Worm (Caenorhabditis elegans) whole organism, young adult: ENCODE measurements around the gene rpa-1.

Experiments used
- B0261.1 ChIP-seq: sonication (generic microtip); optimal IDR thresholded peaks from 2 replicates; lab custom pipeline; 2016; ENCODE audit warnings: mild to moderate bottlenecking, missing genetic modification characterization, moderate library complexity, missing compliant biosample characterization
- F33H1.4 ChIP-seq: fragments of 200-800 bp; sonication (Bioruptor generic); IDR thresholded peaks from 2 replicates; pipeline ENCODE4 v1.3.6; 2022; ENCODE audit warnings: missing genetic modification reagents, missing genetic modification characterization, missing compliant biosample characterization
- F37B4.10 ChIP-seq: fragments of 200-800 bp; sonication (Bioruptor generic); IDR thresholded peaks from 2 replicates; pipeline ENCODE4 v1.3.6; 2022; ENCODE audit warnings: missing genetic modification characterization, missing compliant biosample characterization
- F39B2.1 ChIP-seq: fragments of 200-800 bp; sonication (Bioruptor generic); IDR thresholded peaks from 2 replicates; pipeline ENCODE4 v1.3.6; 2022; ENCODE audit warnings: missing genetic modification reagents, missing genetic modification characterization, missing compliant biosample characterization
- F49E8.2 ChIP-seq: sonication (generic microtip); optimal IDR thresholded peaks from 3 replicates; lab custom pipeline; 2017; ENCODE audit warnings: missing genetic modification characterization, mild to moderate bottlenecking, missing compliant biosample characterization, antibody characterized with exemption, moderate library complexity; ENCODE audit not compliant: insufficient read depth
- Y56A3A.18 ChIP-seq: fragments of 200-800 bp; sonication (Bioruptor generic); IDR thresholded peaks from 2 replicates; pipeline ENCODE4 v1.3.6; 2022; ENCODE audit warnings: missing genetic modification reagents, missing genetic modification characterization, missing compliant biosample characterization
- Y79H2A.3 ChIP-seq: fragments of 200-800 bp; sonication (Bioruptor generic); conservative IDR thresholded peaks from 2 replicates; pipeline ENCODE4 v1.3.6; 2022; ENCODE audit warnings: missing genetic modification reagents, missing genetic modification characterization, missing compliant biosample characterization
- Y95B8A.8 ChIP-seq: fragments of 200-800 bp; sonication (Bioruptor generic); IDR thresholded peaks from 2 replicates; pipeline ENCODE4 v1.3.6; 2022; ENCODE audit warnings: missing genetic modification reagents, missing genetic modification characterization, missing compliant biosample characterization
- ccch-3 ChIP-seq: fragments of 200-800 bp; sonication (Bioruptor generic); optimal IDR thresholded peaks from 2 replicates; lab custom pipeline; 2018; ENCODE audit warnings: mild to moderate bottlenecking, missing genetic modification characterization, missing compliant biosample characterization
- ceh-58 ChIP-seq: fragments of 200-800 bp; sonication (Bioruptor generic); IDR thresholded peaks from 2 replicates; pipeline ENCODE4 v1.3.6; 2022; ENCODE audit warnings: missing genetic modification characterization, missing compliant biosample characterization
- ceh-79 ChIP-seq: sonication (generic microtip); optimal IDR thresholded peaks from 2 replicates; lab custom pipeline; 2017; ENCODE audit warnings: mild to moderate bottlenecking, missing genetic modification characterization, missing compliant biosample characterization
- egl-18 ChIP-seq: fragments of 200-800 bp; sonication (Bioruptor generic); IDR thresholded peaks from 2 replicates; pipeline ENCODE4 v1.3.6; 2022; ENCODE audit warnings: missing genetic modification reagents, missing genetic modification characterization, missing compliant biosample characterization
- lag-1 ChIP-seq: fragments of 200-800 bp; sonication (Bioruptor generic); IDR thresholded peaks from 2 replicates; pipeline ENCODE4 v1.3.6; 2022; ENCODE audit warnings: missing genetic modification reagents, missing genetic modification characterization, missing compliant biosample characterization
- lir-1 ChIP-seq: fragments of 200-800 bp; sonication (Bioruptor generic); conservative IDR thresholded peaks from 2 replicates; pipeline ENCODE4 v1.3.6; 2022; ENCODE audit warnings: missing genetic modification reagents, missing genetic modification characterization, missing compliant biosample characterization
- lsl-1 ChIP-seq: fragments of 200-800 bp; sonication (Bioruptor generic); optimal IDR thresholded peaks from 2 replicates; lab custom pipeline; 2018; ENCODE audit warnings: mild to moderate bottlenecking, missing genetic modification characterization, moderate library complexity, missing compliant biosample characterization
- madf-3 ChIP-seq: fragments of 200-800 bp; sonication (Bioruptor generic); IDR thresholded peaks from 2 replicates; pipeline ENCODE4 v1.3.6; 2022; ENCODE audit warnings: missing genetic modification reagents, missing genetic modification characterization, missing compliant biosample characterization
- madf-6 ChIP-seq: fragments of 200-800 bp; sonication (Bioruptor generic); IDR thresholded peaks from 2 replicates; pipeline ENCODE4 v1.3.6; 2022; ENCODE audit warnings: missing genetic modification reagents, missing genetic modification characterization, missing compliant biosample characterization
- mel-28 ChIP-seq: sonication (generic microtip); optimal IDR thresholded peaks from 2 replicates; lab custom pipeline; 2016; ENCODE audit warnings: borderline replicate concordance, mild to moderate bottlenecking, missing genetic modification characterization, missing compliant biosample characterization
- mes-4 ChIP-seq: sonication (generic microtip); optimal IDR thresholded peaks from 2 replicates; lab custom pipeline; 2016; ENCODE audit warnings: missing genotype, missing genetic modification characterization, missing compliant biosample characterization
- nfya-2 ChIP-seq: fragments of 200-800 bp; sonication (Bioruptor generic); IDR thresholded peaks from 2 replicates; pipeline ENCODE4 v1.3.6; 2022; ENCODE audit warnings: missing genetic modification reagents, missing genetic modification characterization, missing compliant biosample characterization
- nfyb-1 ChIP-seq: fragments of 200-800 bp; sonication (Bioruptor generic); IDR thresholded peaks from 2 replicates; pipeline ENCODE4 v1.3.6; 2022; ENCODE audit warnings: missing genetic modification reagents, missing genetic modification characterization, missing compliant biosample characterization
- repo-1 ChIP-seq: sonication (generic microtip); optimal IDR thresholded peaks from 2 replicates; lab custom pipeline; 2017; ENCODE audit warnings: mild to moderate bottlenecking, missing genetic modification characterization, missing compliant biosample characterization
- snpc-1.1 ChIP-seq: sonication (generic microtip); optimal IDR thresholded peaks from 2 replicates; lab custom pipeline; 2017; ENCODE audit warnings: missing genetic modification characterization, mild to moderate bottlenecking, missing compliant biosample characterization, antibody characterized with exemption, moderate library complexity, missing genotype, missing genetic modification reagents; ENCODE audit not compliant: insufficient read depth
- snpc-1.3 ChIP-seq: sonication (generic microtip); optimal IDR thresholded peaks from 2 replicates; lab custom pipeline; 2017; ENCODE audit warnings: missing genetic modification characterization, mild to moderate bottlenecking, missing compliant biosample characterization, antibody characterized with exemption, moderate library complexity, missing genotype, missing genetic modification reagents; ENCODE audit not compliant: insufficient read depth
- somi-1 ChIP-seq: fragments of 200-800 bp; sonication (Bioruptor generic); optimal IDR thresholded peaks from 2 replicates; lab custom pipeline; 2018; ENCODE audit warnings: mild to moderate bottlenecking, missing genetic modification characterization, missing compliant biosample characterization
- xnd-1 ChIP-seq: sonication (generic microtip); optimal IDR thresholded peaks from 2 replicates; lab custom pipeline; 2016; ENCODE audit warnings: missing genotype, missing genetic modification reagents, missing genetic modification characterization, missing compliant biosample characterization
- zfh-2 ChIP-seq: fragments of 200-800 bp; sonication (Bioruptor generic); conservative IDR thresholded peaks from 2 replicates; pipeline ENCODE4 v1.3.6; 2022; ENCODE audit warnings: missing genetic modification reagents, missing genetic modification characterization, missing compliant biosample characterization
- ztf-25 ChIP-seq: fragments of 200-800 bp; sonication (Bioruptor generic); IDR thresholded peaks from 2 replicates; pipeline ENCODE4 v1.3.6; 2022; ENCODE audit warnings: missing genetic modification reagents, missing genetic modification characterization, missing compliant biosample characterization
- ztf-28 ChIP-seq: fragments of 200-800 bp; sonication (Bioruptor generic); IDR thresholded peaks from 2 replicates; pipeline ENCODE4 v1.3.6; 2022; ENCODE audit warnings: missing genetic modification reagents, missing genetic modification characterization, missing compliant biosample characterization

rpa-1 gene

ce11 chrII:7670039-7670438 is 5.7 kb downstream of the rpa-1 start:
- no peak for TF ChIP-seq F37B4.10 (GFP tag; lab: Robert Waterston, UW)
- no peak for TF ChIP-seq snpc-1.3 (tag; lab: Kevin White, UChicago)
- TF ChIP-seq madf-6 = no peak
- no peak for TF ChIP-seq nfya-2 (GFP tag; lab: Robert Waterston, UW)
- TF ChIP-seq lsl-1 (GFP tag; lab: Kevin White, UChicago) = no peak
- no peak for TF ChIP-seq repo-1 (tag; lab: Kevin White, UChicago)

ce11 chrII:7671705-7672104 is 7.3 kb downstream of the rpa-1 start, which contains the start of gene lir-1:
lir-1 (plus strand) TSS chrII:7672005.
- TF ChIP-seq snpc-1.1 (tag; lab: Kevin White, UChicago) (no peak), ztf-25 (no peak), lag-1 (no peak), F37B4.10 (GFP tag; lab: Robert Waterston, UW) (no peak), mel-28 (tag; lab: Kevin White, UChicago) (no peak), F49E8.2 (tag; lab: Kevin White, UChicago) (no peak), ceh-79 (tag; lab: Kevin White, UChicago) (no peak), Y79H2A.3 (no peak), lir-1 (no peak), F39B2.1 (GFP tag; lab: Robert Waterston, UW) (no peak), madf-3 (no peak), F33H1.4 (GFP tag; lab: Robert Waterston, UW) (no peak), nfyb-1 (GFP tag; lab: Robert Waterston, UW) (no peak), B0261.1 (tag; lab: Kevin White, UChicago) (no peak), Y56A3A.18 (GFP tag; lab: Robert Waterston, UW) (no peak), ceh-58 (no peak)

- TF ChIP-seq ztf-28 (GFP tag; lab: Robert Waterston, UW) (no peak), Y95B8A.8 (GFP tag; lab: Robert Waterston, UW) (no peak), ccch-3 (GFP tag; lab: Kevin White, UChicago) (no peak), Y79H2A.3 (no peak), mes-4 (no peak), egl-18 (GFP tag; lab: Robert Waterston, UW) (no peak)
- TF ChIP-seq, all 124 proteins: peak for 0
These were observed 11.4 kb downstream of the rpa-1 start for ce11 chrII:7675752-7676151.

- TF ChIP-seq xnd-1 (tag; lab: Kevin White, UChicago) = no peak
- 0 out of 2 replicates have a peak, but pooled peaks have one; percentile 21 for TF ChIP-seq zfh-2 (GFP tag; lab: Robert Waterston, UW)
- TF ChIP-seq somi-1 (GFP tag; lab: Kevin White, UChicago) = no peak
- TF ChIP-seq, all 124 proteins: peak for 1
These were observed 12.0 kb downstream of the rpa-1 start for ce11 chrII:7676307-7676905.

ce11 chrII:7678512-7678911 is 14.1 kb downstream of the rpa-1 start:
- TF ChIP-seq repo-1 (tag; lab: Kevin White, UChicago) (no peak), zfh-2 (GFP tag; lab: Robert Waterston, UW) (0 out of 2 replicates have a peak, but pooled peaks have one; percentile 45)
- TF ChIP-seq, all 124 proteins: peak for 1
